Worm (Caenorhabditis elegans): ENCODE data around the gene ZK892.3.

- TF ChIP-seq cog-1 (tag; optimal IDR thresholded peaks at IDR 0.05) (no peak), ref-1 (GFP tag; conservative IDR thresholded peaks at IDR 0.05) (no peak), flt-1 (GFP tag; IDR thresholded peaks at IDR 0.05) (no peak), T22C8.4 (GFP tag; IDR thresholded peaks at IDR 0.05) (no peak)
Measured at ce11 chrII:10025059-10025458, 23.4 kb downstream of the ZK892.3 start.

Measured in whole organism, midembryonic.